Worm (Caenorhabditis elegans) whole organism, young adult: ENCODE results near the gene lgc-48.
A peak's percentile ranks its signal among the peaks of the same experiment; 100 is the strongest.

Experiments used
- B0336.3 ChIP-seq: fragments of 200-800 bp; sonication (Bioruptor generic); IDR thresholded peaks from 2 replicates; pipeline ENCODE4 v1.3.6; 2022; ENCODE audit warnings: missing genetic modification characterization, missing compliant biosample characterization
- F57A8.1 ChIP-seq: fragments of 200-800 bp; sonication (Bioruptor generic); optimal IDR thresholded peaks from 2 replicates; lab custom pipeline; 2018; ENCODE audit warnings: mild to moderate bottlenecking, missing genetic modification characterization, moderate library complexity, missing compliant biosample characterization
- T07F8.4 ChIP-seq: sonication (generic microtip); optimal IDR thresholded peaks from 2 replicates; lab custom pipeline; 2016; ENCODE audit warnings: mild to moderate bottlenecking, missing genetic modification characterization, moderate library complexity, missing compliant biosample characterization
- ZK185.1 ChIP-seq: sonication (generic microtip); optimal IDR thresholded peaks from 2 replicates; lab custom pipeline; 2016; ENCODE audit warnings: mild to moderate bottlenecking, missing genetic modification characterization, missing compliant biosample characterization; ENCODE audit not compliant: poor library complexity, severe bottlenecking
- egl-18 ChIP-seq: fragments of 200-800 bp; sonication (Bioruptor generic); IDR thresholded peaks from 2 replicates; pipeline ENCODE4 v1.3.6; 2022; ENCODE audit warnings: missing genetic modification reagents, missing genetic modification characterization, missing compliant biosample characterization
- madf-6 ChIP-seq: fragments of 200-800 bp; sonication (Bioruptor generic); IDR thresholded peaks from 2 replicates; pipeline ENCODE4 v1.3.6; 2022; ENCODE audit warnings: missing genetic modification reagents, missing genetic modification characterization, missing compliant biosample characterization
- mcd-1 ChIP-seq: fragments of 200-800 bp; sonication (Bioruptor generic); IDR thresholded peaks from 2 replicates; pipeline ENCODE4 v1.3.6; 2022; ENCODE audit warnings: missing genetic modification reagents, missing genetic modification characterization, missing compliant biosample characterization
- rcor-1 ChIP-seq: fragments of 200-800 bp; sonication (Bioruptor generic); IDR thresholded peaks from 2 replicates; pipeline ENCODE4 v1.3.6; 2022; ENCODE audit warnings: missing genetic modification reagents, missing genetic modification characterization, missing compliant biosample characterization
- rpc-1 ChIP-seq, 2 experiments: fragments of 150-350 bp in 1 of 2; sonication (generic microtip) in 1 of 2; optimal IDR thresholded peaks; 2 replicates each; lab custom pipeline; 2014 to 2018; ENCODE audit warnings: missing biosample characterization in 1 of 2, missing genetic modification characterization in 1 of 2, missing genetic modification reagents in 1 of 2, missing genotype in 1 of 2
- snpc-1.1 ChIP-seq: sonication (generic microtip); optimal IDR thresholded peaks from 2 replicates; lab custom pipeline; 2017; ENCODE audit warnings: missing genetic modification characterization, mild to moderate bottlenecking, missing compliant biosample characterization, antibody characterized with exemption, moderate library complexity, missing genotype, missing genetic modification reagents; ENCODE audit not compliant: insufficient read depth
- somi-1 ChIP-seq: fragments of 200-800 bp; sonication (Bioruptor generic); optimal IDR thresholded peaks from 2 replicates; lab custom pipeline; 2018; ENCODE audit warnings: mild to moderate bottlenecking, missing genetic modification characterization, missing compliant biosample characterization
- tlf-1 ChIP-seq: fragments of 200-800 bp; sonication (Bioruptor generic); optimal IDR thresholded peaks from 2 replicates; lab custom pipeline; 2018; ENCODE audit warnings: mild to moderate bottlenecking, missing genetic modification characterization, missing compliant biosample characterization
- unc-130 ChIP-seq: sonication (generic microtip); optimal IDR thresholded peaks from 2 replicates; lab custom pipeline; 2016; ENCODE audit warnings: missing genetic modification reagents, missing genetic modification characterization, missing compliant biosample characterization
- zfh-2 ChIP-seq: fragments of 200-800 bp; sonication (Bioruptor generic); conservative IDR thresholded peaks from 2 replicates; pipeline ENCODE4 v1.3.6; 2022; ENCODE audit warnings: missing genetic modification reagents, missing genetic modification characterization, missing compliant biosample characterization
- zim-3 ChIP-seq: sonication (generic microtip); optimal IDR thresholded peaks from 2 replicates; lab custom pipeline; 2017; ENCODE audit warnings: mild to moderate bottlenecking, missing genetic modification characterization, moderate library complexity, missing compliant biosample characterization
- ztf-18 ChIP-seq: sonication (generic microtip); optimal IDR thresholded peaks from 2 replicates; lab custom pipeline; 2016; ENCODE audit warnings: missing genotype, mild to moderate bottlenecking, missing genetic modification characterization, missing compliant biosample characterization
- ztf-25 ChIP-seq: fragments of 200-800 bp; sonication (Bioruptor generic); IDR thresholded peaks from 2 replicates; pipeline ENCODE4 v1.3.6; 2022; ENCODE audit warnings: missing genetic modification reagents, missing genetic modification characterization, missing compliant biosample characterization
- ztf-28 ChIP-seq: fragments of 200-800 bp; sonication (Bioruptor generic); IDR thresholded peaks from 2 replicates; pipeline ENCODE4 v1.3.6; 2022; ENCODE audit warnings: missing genetic modification reagents, missing genetic modification characterization, missing compliant biosample characterization

Gene lgc-48

ce11 chrV:13390936-13391335 is 50.9 kb downstream of the lgc-48 start:
- TF ChIP-seq madf-6 (GFP tag; lab: Robert Waterston, UW) (no peak), B0336.3 (GFP tag; lab: Robert Waterston, UW) (no peak), T07F8.4 (tag; lab: Kevin White, UChicago) (no peak), ztf-18 (tag; lab: Kevin White, UChicago) (no peak), zfh-2 (GFP tag; lab: Robert Waterston, UW) (no peak), mcd-1 (GFP tag; lab: Robert Waterston, UW) (no peak), ZK185.1 (tag; lab: Kevin White, UChicago) (no peak), ztf-28 (no peak), unc-130 (no peak), snpc-1.1 (no peak), F57A8.1 (GFP tag; lab: Kevin White, UChicago) (no peak), egl-18 (GFP tag; lab: Robert Waterston, UW) (no peak), tlf-1 (GFP tag; lab: Kevin White, UChicago) (no peak)

DNA sequence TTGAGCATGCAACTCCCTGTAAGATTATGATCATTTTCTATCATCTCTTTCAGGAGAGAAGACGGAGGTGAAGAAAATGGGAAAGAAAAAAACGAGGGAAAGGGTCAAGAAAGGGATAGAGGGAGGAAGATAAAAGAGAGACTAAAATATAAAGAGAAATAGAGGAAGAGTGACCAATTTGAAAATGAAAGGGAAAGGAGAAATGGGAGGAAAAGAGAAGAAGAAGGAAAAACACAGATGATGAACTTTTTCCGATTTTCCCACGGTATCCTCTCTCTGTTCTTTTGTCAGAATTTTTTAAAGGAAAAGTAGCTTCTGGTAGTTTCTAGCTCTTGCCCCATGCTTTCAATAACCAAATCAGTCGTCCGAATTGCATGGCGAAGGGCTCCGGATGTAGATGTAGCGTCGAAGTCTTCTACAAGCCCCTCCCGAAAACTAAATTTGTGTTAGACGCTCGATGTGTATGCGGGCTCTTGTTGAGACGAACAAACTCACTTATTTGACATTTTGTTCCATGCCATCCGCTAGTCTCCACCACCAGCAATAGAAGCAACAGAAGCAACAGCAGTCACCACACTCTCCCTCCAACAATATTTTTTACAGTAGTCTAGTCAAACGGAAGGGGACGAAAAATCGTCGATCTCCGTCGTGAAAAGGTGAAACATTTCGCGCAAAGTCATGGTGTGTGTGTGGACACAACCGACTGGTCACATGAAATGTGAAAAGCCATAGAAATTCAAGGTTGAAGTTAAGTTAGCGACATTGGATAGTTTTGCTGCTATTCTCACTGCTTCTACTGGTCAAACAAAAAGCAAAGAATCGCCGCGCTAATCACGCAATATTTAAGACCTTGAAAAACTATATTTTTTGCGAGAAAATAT is 51.6 kb downstream of the lgc-48 start, which contains the start of gene somi-1:
somi-1 (minus strand) TSS at position 18 of the 881 bp plus-strand sequence.
- TF ChIP-seq zim-3 (tag; lab: Kevin White, UChicago) (no peak), rpc-1 (optimal IDR thresholded peaks at IDR 0.05; lab: Kevin White, UChicago) (no peak), rpc-1 (tag; optimal IDR thresholded peaks at IDR 0.05; lab: Kevin White, UChicago) (no peak), ztf-25 (0 out of 2 replicates have a peak, but pooled peaks have one; percentile 43), rcor-1 (GFP tag; lab: Robert Waterston, UW) (no peak), somi-1 (GFP tag; lab: Kevin White, UChicago) (peak; percentile 64)
